Worm (Caenorhabditis elegans) whole organism, L4 larva: ENCODE measurements around the gene Y73F8A.20.

Experiments
- Y5F2A.4 ChIP-seq: fragments of 200-800 bp; sonication (Bioruptor generic); optimal IDR thresholded peaks from 2 replicates; lab custom pipeline; 2018; ENCODE audit warnings: mild to moderate bottlenecking, missing genetic modification characterization, missing compliant biosample characterization
- aly-2 ChIP-seq: sonication (generic microtip); optimal IDR thresholded peaks from 2 replicates; lab custom pipeline; 2018; ENCODE audit warnings: missing biosample characterization, missing genetic modification characterization
- ceh-82 ChIP-seq: sonication (generic microtip); optimal IDR thresholded peaks from 2 replicates; lab custom pipeline; 2017; ENCODE audit warnings: missing biosample characterization, missing genetic modification characterization
- egl-27 ChIP-seq: sonication (generic microtip); optimal IDR thresholded peaks from 3 replicates; lab custom pipeline; 2017; ENCODE audit warnings: missing biosample characterization, missing genetic modification reagents, missing genetic modification characterization
- lin-13 ChIP-seq: fragments of 150-350 bp; optimal IDR thresholded peaks from 2 replicates; lab custom pipeline; 2014; ENCODE audit warnings: missing biosample characterization, missing genetic modification reagents, missing genetic modification characterization
- nhr-10 ChIP-seq: fragments of 150-350 bp; optimal IDR thresholded peaks from 2 replicates; lab custom pipeline; 2014; ENCODE audit warnings: missing biosample characterization, missing genetic modification characterization
- nhr-41 ChIP-seq: fragments of 200-800 bp; sonication (Bioruptor generic); IDR thresholded peaks from 2 replicates; pipeline ENCODE4 v1.3.6; 2022; ENCODE audit warnings: missing genetic modification reagents, missing genetic modification characterization, missing compliant biosample characterization
- nhr-77 ChIP-seq: fragments of 150-350 bp; optimal IDR thresholded peaks from 2 replicates; lab custom pipeline; 2014; ENCODE audit warnings: missing biosample characterization, missing genetic modification characterization
- unc-39 ChIP-seq: sonication (generic microtip); optimal IDR thresholded peaks from 2 replicates; lab custom pipeline; 2017; ENCODE audit warnings: missing biosample characterization, missing genetic modification characterization
- zag-1 ChIP-seq: fragments of 150-350 bp; optimal IDR thresholded peaks from 2 replicates; lab custom pipeline; 2014; ENCODE audit warnings: missing biosample characterization, missing genetic modification characterization

DNA sequence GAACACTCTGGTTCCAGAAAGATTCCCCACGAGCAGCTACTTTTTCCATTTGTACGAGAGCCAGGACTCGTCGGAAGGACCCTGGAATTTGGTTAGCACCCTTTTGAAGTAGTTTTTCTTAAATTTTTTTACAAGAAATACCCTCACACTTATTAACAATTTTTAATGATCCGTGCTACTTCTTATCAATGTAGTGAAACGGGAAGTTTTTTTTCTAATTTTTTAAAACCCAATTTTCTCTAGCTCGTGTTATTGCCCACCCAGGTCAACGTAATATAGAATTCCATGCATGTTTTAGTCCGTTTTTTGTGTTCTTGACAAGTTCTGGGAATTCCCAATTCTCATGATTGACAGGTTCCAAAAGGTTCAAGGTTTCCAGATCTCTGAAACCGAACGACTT lies 16.4 kb upstream of the Y73F8A.20 start:
- TF ChIP-seq nhr-10 (tag; lab: Kevin White, UChicago) (no peak), ceh-82 (tag; lab: Kevin White, UChicago) (no peak), nhr-41 (GFP tag; lab: Robert Waterston, UW) (no peak), unc-39 (no peak), zag-1 (tag; lab: Kevin White, UChicago) (no peak), egl-27 (tag; lab: Kevin White, UChicago) (no peak), aly-2 (tag; lab: Kevin White, UChicago) (no peak), Y5F2A.4 (GFP tag; lab: Kevin White, UChicago) (no peak), lin-13 (GFP tag; lab: Kevin White, UChicago) (no peak), nhr-77 (tag; lab: Kevin White, UChicago) (no peak)
